Worm (Caenorhabditis elegans) whole organism, young adult: Measurements from ENCODE around the gene F12F6.7.
A peak's percentile ranks its signal among the peaks of the same experiment; 100 is the strongest.

ENCODE experiments used
- B0035.1 ChIP-seq: sonication (generic microtip); optimal IDR thresholded peaks from 2 replicates; lab custom pipeline; 2016; ENCODE audit warnings: missing genetic modification characterization, mild to moderate bottlenecking, missing compliant biosample characterization, missing genotype, missing genetic modification reagents
- B0336.3 ChIP-seq: fragments of 200-800 bp; sonication (Bioruptor generic); IDR thresholded peaks from 2 replicates; pipeline ENCODE4 v1.3.6; 2022; ENCODE audit warnings: missing genetic modification characterization, missing compliant biosample characterization
- C06A6.2 ChIP-seq: fragments of 200-800 bp; sonication (Bioruptor generic); conservative IDR thresholded peaks from 2 replicates; pipeline ENCODE4 v1.3.6; 2022; ENCODE audit warnings: missing genetic modification characterization, missing compliant biosample characterization
- D2030.7 ChIP-seq: fragments of 200-800 bp; sonication (Bioruptor generic); IDR thresholded peaks from 2 replicates; pipeline ENCODE4 v1.3.6; 2022; ENCODE audit warnings: missing genetic modification reagents, missing genetic modification characterization, missing compliant biosample characterization
- F23B12.7 ChIP-seq: sonication (generic microtip); optimal IDR thresholded peaks from 2 replicates; lab custom pipeline; 2017; ENCODE audit warnings: missing genetic modification characterization, mild to moderate bottlenecking, missing compliant biosample characterization, antibody characterized with exemption, moderate library complexity; ENCODE audit not compliant: insufficient read depth
- F33H1.4 ChIP-seq: fragments of 200-800 bp; sonication (Bioruptor generic); IDR thresholded peaks from 2 replicates; pipeline ENCODE4 v1.3.6; 2022; ENCODE audit warnings: missing genetic modification reagents, missing genetic modification characterization, missing compliant biosample characterization
- F55B11.4 ChIP-seq: sonication (generic microtip); optimal IDR thresholded peaks from 2 replicates; lab custom pipeline; 2016; ENCODE audit warnings: missing compliant biosample characterization, missing genetic modification characterization, borderline replicate concordance; ENCODE audit not compliant: insufficient read depth
- K11D2.4 ChIP-seq: fragments of 200-800 bp; sonication (Bioruptor generic); IDR thresholded peaks from 2 replicates; pipeline ENCODE4 v1.3.6; 2022; ENCODE audit warnings: missing genetic modification reagents, missing genetic modification characterization, missing compliant biosample characterization
- T26A5.8 ChIP-seq: sonication (generic microtip); optimal IDR thresholded peaks from 2 replicates; lab custom pipeline; 2016; ENCODE audit warnings: missing genetic modification characterization, missing compliant biosample characterization
- Y53F4B.3 ChIP-seq: fragments of 200-800 bp; sonication (Bioruptor generic); IDR thresholded peaks from 2 replicates; pipeline ENCODE4 v1.3.6; 2022; ENCODE audit warnings: missing genetic modification reagents, missing genetic modification characterization, missing compliant biosample characterization
- Y67H2A.10 ChIP-seq: fragments of 200-800 bp; sonication (Bioruptor generic); conservative IDR thresholded peaks from 2 replicates; pipeline ENCODE4 v1.3.6; 2022; ENCODE audit warnings: missing genetic modification reagents, missing genetic modification characterization, missing compliant biosample characterization
- akir-1 ChIP-seq: fragments of 200-800 bp; sonication (Bioruptor generic); optimal IDR thresholded peaks from 2 replicates; lab custom pipeline; 2018; ENCODE audit warnings: mild to moderate bottlenecking, missing genetic modification characterization, moderate library complexity, missing compliant biosample characterization
- aptf-3 ChIP-seq: fragments of 200-800 bp; sonication (Bioruptor generic); IDR thresholded peaks from 2 replicates; pipeline ENCODE4 v1.3.6; 2022; ENCODE audit warnings: missing genetic modification characterization, missing compliant biosample characterization
- atf-7 ChIP-seq: sonication (generic microtip); optimal IDR thresholded peaks from 2 replicates; lab custom pipeline; 2017; ENCODE audit warnings: mild to moderate bottlenecking, missing genetic modification characterization, missing compliant biosample characterization
- attf-3 ChIP-seq: fragments of 200-800 bp; sonication (Bioruptor generic); conservative IDR thresholded peaks from 2 replicates; pipeline ENCODE4 v1.3.6; 2022; ENCODE audit warnings: missing genetic modification reagents, missing genetic modification characterization, missing compliant biosample characterization
- ccch-3 ChIP-seq: fragments of 200-800 bp; sonication (Bioruptor generic); optimal IDR thresholded peaks from 2 replicates; lab custom pipeline; 2018; ENCODE audit warnings: mild to moderate bottlenecking, missing genetic modification characterization, missing compliant biosample characterization
- cebp-2 ChIP-seq: fragments of 200-800 bp; sonication (Bioruptor generic); IDR thresholded peaks from 2 replicates; pipeline ENCODE4 v1.3.6; 2022; ENCODE audit warnings: missing genetic modification characterization, missing compliant biosample characterization
- ceh-100 ChIP-seq: fragments of 200-800 bp; sonication (Bioruptor generic); IDR thresholded peaks from 2 replicates; pipeline ENCODE4 v1.3.6; 2022; ENCODE audit warnings: missing genetic modification reagents, missing genetic modification characterization, missing compliant biosample characterization
- ceh-27 ChIP-seq: fragments of 200-800 bp; sonication (Bioruptor generic); optimal IDR thresholded peaks from 2 replicates; lab custom pipeline; 2018; ENCODE audit warnings: mild to moderate bottlenecking, missing genetic modification characterization, moderate library complexity, missing compliant biosample characterization
- ceh-91 ChIP-seq: fragments of 200-800 bp; sonication (Bioruptor generic); IDR thresholded peaks from 2 replicates; pipeline ENCODE4 v1.3.6; 2022; ENCODE audit warnings: missing genetic modification reagents, missing genetic modification characterization, missing compliant biosample characterization
- chd-7 ChIP-seq: sonication (generic microtip); optimal IDR thresholded peaks from 2 replicates; lab custom pipeline; 2016; ENCODE audit warnings: mild to moderate bottlenecking, missing genetic modification characterization, moderate library complexity, missing compliant biosample characterization
- die-1 ChIP-seq: sonication (generic microtip); optimal IDR thresholded peaks from 2 replicates; lab custom pipeline; 2016; ENCODE audit warnings: missing genotype, mild to moderate bottlenecking, missing genetic modification characterization, missing compliant biosample characterization
- dox-1 ChIP-seq: fragments of 200-800 bp; sonication (Bioruptor generic); IDR thresholded peaks from 2 replicates; pipeline ENCODE4 v1.3.6; 2022; ENCODE audit warnings: missing genetic modification reagents, missing genetic modification characterization, missing compliant biosample characterization
- egrh-3 ChIP-seq: fragments of 200-800 bp; sonication (Bioruptor generic); IDR thresholded peaks from 2 replicates; pipeline ENCODE4 v1.3.6; 2022; ENCODE audit warnings: missing genetic modification reagents, missing genetic modification characterization, missing compliant biosample characterization
- ekl-4 ChIP-seq: fragments of 200-800 bp; sonication (Bioruptor generic); IDR thresholded peaks from 2 replicates; pipeline ENCODE4 v1.3.6; 2022; ENCODE audit warnings: missing genetic modification reagents, missing genetic modification characterization, missing compliant biosample characterization
- ets-4 ChIP-seq: fragments of 200-800 bp; sonication (Bioruptor generic); optimal IDR thresholded peaks from 2 replicates; lab custom pipeline; 2018; ENCODE audit warnings: mild to moderate bottlenecking, missing genetic modification characterization, missing compliant biosample characterization
- fkh-3 ChIP-seq: sonication (generic microtip); optimal IDR thresholded peaks from 2 replicates; lab custom pipeline; 2016; ENCODE audit warnings: mild to moderate bottlenecking, missing genetic modification characterization, missing compliant biosample characterization
- him-1 ChIP-seq: sonication (generic microtip); optimal IDR thresholded peaks from 2 replicates; lab custom pipeline; 2016; ENCODE audit warnings: missing genotype, missing genetic modification reagents, missing genetic modification characterization, missing compliant biosample characterization
- hsf-1 ChIP-seq: fragments of 200-800 bp; sonication (Bioruptor generic); IDR thresholded peaks from 2 replicates; pipeline ENCODE4 v1.3.6; 2022; ENCODE audit warnings: missing genetic modification reagents, missing genetic modification characterization, missing compliant biosample characterization
- lag-1 ChIP-seq: fragments of 200-800 bp; sonication (Bioruptor generic); IDR thresholded peaks from 2 replicates; pipeline ENCODE4 v1.3.6; 2022; ENCODE audit warnings: missing genetic modification reagents, missing genetic modification characterization, missing compliant biosample characterization
- let-526 ChIP-seq: fragments of 200-800 bp; sonication (Bioruptor generic); IDR thresholded peaks from 2 replicates; pipeline ENCODE4 v1.3.6; 2022; ENCODE audit warnings: missing genetic modification reagents, missing genetic modification characterization, missing compliant biosample characterization
- lin-26 ChIP-seq: fragments of 200-800 bp; sonication (Bioruptor generic); IDR thresholded peaks from 2 replicates; pipeline ENCODE4 v1.3.6; 2022; ENCODE audit warnings: missing genetic modification reagents, missing genetic modification characterization, missing compliant biosample characterization
- lin-40 ChIP-seq: sonication (generic microtip); optimal IDR thresholded peaks from 2 replicates; lab custom pipeline; 2016; ENCODE audit warnings: missing genetic modification characterization, mild to moderate bottlenecking, missing compliant biosample characterization, missing genotype, missing genetic modification reagents
- lsl-1 ChIP-seq: fragments of 200-800 bp; sonication (Bioruptor generic); optimal IDR thresholded peaks from 2 replicates; lab custom pipeline; 2018; ENCODE audit warnings: mild to moderate bottlenecking, missing genetic modification characterization, moderate library complexity, missing compliant biosample characterization
- madf-6 ChIP-seq: fragments of 200-800 bp; sonication (Bioruptor generic); IDR thresholded peaks from 2 replicates; pipeline ENCODE4 v1.3.6; 2022; ENCODE audit warnings: missing genetic modification reagents, missing genetic modification characterization, missing compliant biosample characterization
- madf-8 ChIP-seq: fragments of 200-800 bp; sonication (Bioruptor generic); conservative IDR thresholded peaks from 2 replicates; pipeline ENCODE4 v1.3.6; 2022; ENCODE audit warnings: missing genetic modification reagents, missing genetic modification characterization, missing compliant biosample characterization
- mes-4 ChIP-seq: sonication (generic microtip); optimal IDR thresholded peaks from 2 replicates; lab custom pipeline; 2016; ENCODE audit warnings: missing genotype, missing genetic modification characterization, missing compliant biosample characterization
- mxl-1 ChIP-seq: sonication (generic microtip); optimal IDR thresholded peaks from 2 replicates; lab custom pipeline; 2016; ENCODE audit warnings: missing genetic modification characterization, missing compliant biosample characterization
- nfya-1 ChIP-seq: sonication (generic microtip); optimal IDR thresholded peaks from 2 replicates; lab custom pipeline; 2017; ENCODE audit warnings: antibody characterized with exemption, missing compliant biosample characterization, missing genetic modification characterization, borderline replicate concordance; ENCODE audit not compliant: insufficient read depth
- nfyb-1 ChIP-seq: fragments of 200-800 bp; sonication (Bioruptor generic); IDR thresholded peaks from 2 replicates; pipeline ENCODE4 v1.3.6; 2022; ENCODE audit warnings: missing genetic modification reagents, missing genetic modification characterization, missing compliant biosample characterization
- nhr-27 ChIP-seq: fragments of 200-800 bp; sonication (Bioruptor generic); optimal IDR thresholded peaks from 2 replicates; lab custom pipeline; 2018; ENCODE audit warnings: mild to moderate bottlenecking, missing genetic modification characterization, moderate library complexity, missing compliant biosample characterization
- snpc-1.3 ChIP-seq: sonication (generic microtip); optimal IDR thresholded peaks from 2 replicates; lab custom pipeline; 2017; ENCODE audit warnings: missing genetic modification characterization, mild to moderate bottlenecking, missing compliant biosample characterization, antibody characterized with exemption, moderate library complexity, missing genotype, missing genetic modification reagents; ENCODE audit not compliant: insufficient read depth
- snpc-4 ChIP-seq, 5 experiments: fragments of 150-350 bp in 1 of 5; sonication (generic microtip) in 4 of 5; optimal IDR thresholded peaks; 2 replicates each; lab custom pipeline; 2014 to 2018; ENCODE audit warnings: missing genetic modification characterization in 5 of 5, missing biosample characterization in 3 of 5, antibody characterized with exemption in 2 of 5, mild to moderate bottlenecking in 2 of 5, missing compliant biosample characterization in 2 of 5, missing genotype in 2 of 5, moderate library complexity in 2 of 5, missing genetic modification reagents in 1 of 5
- somi-1 ChIP-seq: fragments of 200-800 bp; sonication (Bioruptor generic); optimal IDR thresholded peaks from 2 replicates; lab custom pipeline; 2018; ENCODE audit warnings: mild to moderate bottlenecking, missing genetic modification characterization, missing compliant biosample characterization
- zim-3 ChIP-seq: sonication (generic microtip); optimal IDR thresholded peaks from 2 replicates; lab custom pipeline; 2017; ENCODE audit warnings: mild to moderate bottlenecking, missing genetic modification characterization, moderate library complexity, missing compliant biosample characterization
- ztf-25 ChIP-seq: fragments of 200-800 bp; sonication (Bioruptor generic); IDR thresholded peaks from 2 replicates; pipeline ENCODE4 v1.3.6; 2022; ENCODE audit warnings: missing genetic modification reagents, missing genetic modification characterization, missing compliant biosample characterization
- ztf-28 ChIP-seq: fragments of 200-800 bp; sonication (Bioruptor generic); IDR thresholded peaks from 2 replicates; pipeline ENCODE4 v1.3.6; 2022; ENCODE audit warnings: missing genetic modification reagents, missing genetic modification characterization, missing compliant biosample characterization

The F12F6.7 gene

ce11 chrIV:11549694-11550093, 11.9 kb downstream of the F12F6.7 start (continued):
- TF ChIP-seq Y67H2A.10 (no peak), B0336.3 (GFP tag; lab: Robert Waterston, UW) (no peak), mes-4 (tag; lab: Kevin White, UChicago) (peak; percentile 65), egrh-3 (no peak; the same call in 1 of the 2 replicates), D2030.7 (GFP tag; lab: Robert Waterston, UW) (peak; percentile 72), lin-26 (GFP tag; lab: Robert Waterston, UW) (peak; percentile 85), akir-1 (GFP tag; lab: Kevin White, UChicago) (peak; percentile 32), fkh-3 (tag; lab: Kevin White, UChicago) (no peak), F23B12.7 (tag; lab: Kevin White, UChicago) (peak; percentile 97), F33H1.4 (GFP tag; lab: Robert Waterston, UW) (peak; percentile 58), ekl-4 (peak; percentile 64; the same call in 1 of the 2 replicates), let-526 (GFP tag; lab: Robert Waterston, UW) (no peak), lin-40 (tag; lab: Kevin White, UChicago) (no peak), ztf-25 (peak; percentile 62; the same call in 1 of the 2 replicates), hsf-1 (no peak), cebp-2 (GFP tag; lab: Robert Waterston, UW) (0 out of 2 replicates have a peak, but pooled peaks have one; percentile 71), him-1 (peak; percentile 96), attf-3 (GFP tag; lab: Robert Waterston, UW) (peak; percentile 61; the same call in 1 of the 2 replicates), Y53F4B.3 (GFP tag; lab: Robert Waterston, UW) (no peak), ceh-27 (no peak), ceh-91 (GFP tag; lab: Robert Waterston, UW) (no peak), C06A6.2 (no peak), aptf-3 (GFP tag; lab: Robert Waterston, UW) (0 out of 2 replicates have a peak, but pooled peaks have one; percentile 59), lsl-1 (no peak), snpc-4 (GFP tag; optimal IDR thresholded peaks at IDR 0.05; lab: Kevin White, UChicago) (peak; percentile 79), snpc-4 (tag; optimal IDR thresholded peaks at IDR 0.05; lab: Kevin White, UChicago) (peak in 3 of 4 experiments; percentile 65 to 85 (median 81)), nfya-1 (tag; lab: Kevin White, UChicago) (no peak), somi-1 (GFP tag; lab: Kevin White, UChicago) (peak; percentile 37), ztf-28 (GFP tag; lab: Robert Waterston, UW) (no peak; the same call in 1 of the 2 replicates), K11D2.4 (no peak), ceh-100 (peak; percentile 44; the same call in 1 of the 2 replicates), die-1 (peak; percentile 86), lag-1 (GFP tag; lab: Robert Waterston, UW) (no peak), F55B11.4 (tag; lab: Kevin White, UChicago) (no peak), nhr-27 (tag; lab: Kevin White, UChicago) (no peak), snpc-1.3 (peak; percentile 87), nfyb-1 (GFP tag; lab: Robert Waterston, UW) (no peak), mxl-1 (tag; lab: Kevin White, UChicago) (peak; percentile 6), chd-7 (tag; lab: Kevin White, UChicago) (no peak), dox-1 (GFP tag; lab: Robert Waterston, UW) (no peak; the same call in 1 of the 2 replicates), madf-8 (GFP tag; lab: Robert Waterston, UW) (no peak), zim-3 (tag; lab: Kevin White, UChicago) (peak; percentile 68), T26A5.8 (tag; lab: Kevin White, UChicago) (no peak), atf-7 (no peak), ets-4 (GFP tag; lab: Kevin White, UChicago) (no peak), madf-6 (no peak), B0035.1 (tag; lab: Kevin White, UChicago) (no peak), ccch-3 (GFP tag; lab: Kevin White, UChicago) (no peak)
